Worm (Caenorhabditis elegans) whole organism, young adult: ENCODE measurements around the gene Y41C4A.18.
A peak's percentile ranks its signal among the peaks of the same experiment; 100 is the strongest.

ENCODE experiments used
- B0019.2 ChIP-seq: fragments of 200-800 bp; sonication (Bioruptor generic); conservative IDR thresholded peaks from 2 replicates; pipeline ENCODE4 v1.3.6; 2022; ENCODE audit warnings: missing genetic modification reagents, missing genetic modification characterization, missing compliant biosample characterization
- B0336.3 ChIP-seq: fragments of 200-800 bp; sonication (Bioruptor generic); IDR thresholded peaks from 2 replicates; pipeline ENCODE4 v1.3.6; 2022; ENCODE audit warnings: missing genetic modification characterization, missing compliant biosample characterization
- F10E7.11 ChIP-seq: sonication (generic microtip); optimal IDR thresholded peaks from 2 replicates; lab custom pipeline; 2017; ENCODE audit warnings: mild to moderate bottlenecking, missing genetic modification characterization, moderate library complexity, missing compliant biosample characterization
- F52B5.7 ChIP-seq: sonication (generic microtip); optimal IDR thresholded peaks from 2 replicates; lab custom pipeline; 2016; ENCODE audit warnings: mild to moderate bottlenecking, missing genetic modification characterization, missing compliant biosample characterization
- Y53G8AR.9 ChIP-seq: fragments of 200-800 bp; sonication (Bioruptor generic); conservative IDR thresholded peaks from 2 replicates; pipeline ENCODE4 v1.3.6; 2022; ENCODE audit warnings: missing genetic modification reagents, missing genetic modification characterization, missing compliant biosample characterization
- Y56A3A.18 ChIP-seq: fragments of 200-800 bp; sonication (Bioruptor generic); IDR thresholded peaks from 2 replicates; pipeline ENCODE4 v1.3.6; 2022; ENCODE audit warnings: missing genetic modification reagents, missing genetic modification characterization, missing compliant biosample characterization
- Y67H2A.10 ChIP-seq: fragments of 200-800 bp; sonication (Bioruptor generic); conservative IDR thresholded peaks from 2 replicates; pipeline ENCODE4 v1.3.6; 2022; ENCODE audit warnings: missing genetic modification reagents, missing genetic modification characterization, missing compliant biosample characterization
- atf-7 ChIP-seq: sonication (generic microtip); optimal IDR thresholded peaks from 2 replicates; lab custom pipeline; 2017; ENCODE audit warnings: mild to moderate bottlenecking, missing genetic modification characterization, missing compliant biosample characterization
- athp-1 ChIP-seq: sonication (generic microtip); optimal IDR thresholded peaks from 2 replicates; lab custom pipeline; 2017; ENCODE audit warnings: mild to moderate bottlenecking, missing genetic modification characterization, missing compliant biosample characterization
- attf-3 ChIP-seq: fragments of 200-800 bp; sonication (Bioruptor generic); conservative IDR thresholded peaks from 2 replicates; pipeline ENCODE4 v1.3.6; 2022; ENCODE audit warnings: missing genetic modification reagents, missing genetic modification characterization, missing compliant biosample characterization
- cebp-1 ChIP-seq, 2 experiments: fragments of 200-800 bp in 1 of 2; sonication (Bioruptor generic) in 1 of 2; sonication (generic microtip) in 1 of 2; IDR thresholded peaks in 1 of 2; optimal IDR thresholded peaks in 1 of 2; 2 replicates each; pipeline versions ENCODE4 v1.3.6 to Lab custom; 2017 to 2022; ENCODE audit warnings: missing compliant biosample characterization in 2 of 2, missing genetic modification characterization in 2 of 2, mild to moderate bottlenecking in 1 of 2, missing genetic modification reagents in 1 of 2, moderate library complexity in 1 of 2
- cebp-2 ChIP-seq: fragments of 200-800 bp; sonication (Bioruptor generic); IDR thresholded peaks from 2 replicates; pipeline ENCODE4 v1.3.6; 2022; ENCODE audit warnings: missing genetic modification characterization, missing compliant biosample characterization
- ceh-27 ChIP-seq: fragments of 200-800 bp; sonication (Bioruptor generic); optimal IDR thresholded peaks from 2 replicates; lab custom pipeline; 2018; ENCODE audit warnings: mild to moderate bottlenecking, missing genetic modification characterization, moderate library complexity, missing compliant biosample characterization
- ceh-58 ChIP-seq: fragments of 200-800 bp; sonication (Bioruptor generic); IDR thresholded peaks from 2 replicates; pipeline ENCODE4 v1.3.6; 2022; ENCODE audit warnings: missing genetic modification characterization, missing compliant biosample characterization
- ceh-91 ChIP-seq: fragments of 200-800 bp; sonication (Bioruptor generic); IDR thresholded peaks from 2 replicates; pipeline ENCODE4 v1.3.6; 2022; ENCODE audit warnings: missing genetic modification reagents, missing genetic modification characterization, missing compliant biosample characterization
- chd-7 ChIP-seq: sonication (generic microtip); optimal IDR thresholded peaks from 2 replicates; lab custom pipeline; 2016; ENCODE audit warnings: mild to moderate bottlenecking, missing genetic modification characterization, moderate library complexity, missing compliant biosample characterization
- die-1 ChIP-seq: sonication (generic microtip); optimal IDR thresholded peaks from 2 replicates; lab custom pipeline; 2016; ENCODE audit warnings: missing genotype, mild to moderate bottlenecking, missing genetic modification characterization, missing compliant biosample characterization
- dox-1 ChIP-seq: fragments of 200-800 bp; sonication (Bioruptor generic); IDR thresholded peaks from 2 replicates; pipeline ENCODE4 v1.3.6; 2022; ENCODE audit warnings: missing genetic modification reagents, missing genetic modification characterization, missing compliant biosample characterization
- dpff-1 ChIP-seq: sonication (generic microtip); optimal IDR thresholded peaks from 2 replicates; lab custom pipeline; 2017; ENCODE audit warnings: mild to moderate bottlenecking, missing genetic modification characterization, missing compliant biosample characterization
- egl-18 ChIP-seq: fragments of 200-800 bp; sonication (Bioruptor generic); IDR thresholded peaks from 2 replicates; pipeline ENCODE4 v1.3.6; 2022; ENCODE audit warnings: missing genetic modification reagents, missing genetic modification characterization, missing compliant biosample characterization
- egl-44 ChIP-seq: fragments of 200-800 bp; sonication (Bioruptor generic); IDR thresholded peaks from 2 replicates; pipeline ENCODE4 v1.3.6; 2022; ENCODE audit warnings: missing genetic modification reagents, missing genetic modification characterization, missing compliant biosample characterization
- egrh-3 ChIP-seq: fragments of 200-800 bp; sonication (Bioruptor generic); IDR thresholded peaks from 2 replicates; pipeline ENCODE4 v1.3.6; 2022; ENCODE audit warnings: missing genetic modification reagents, missing genetic modification characterization, missing compliant biosample characterization
- fkh-3 ChIP-seq: sonication (generic microtip); optimal IDR thresholded peaks from 2 replicates; lab custom pipeline; 2016; ENCODE audit warnings: mild to moderate bottlenecking, missing genetic modification characterization, missing compliant biosample characterization
- hsf-1 ChIP-seq: fragments of 200-800 bp; sonication (Bioruptor generic); IDR thresholded peaks from 2 replicates; pipeline ENCODE4 v1.3.6; 2022; ENCODE audit warnings: missing genetic modification reagents, missing genetic modification characterization, missing compliant biosample characterization
- lin-26 ChIP-seq: fragments of 200-800 bp; sonication (Bioruptor generic); IDR thresholded peaks from 2 replicates; pipeline ENCODE4 v1.3.6; 2022; ENCODE audit warnings: missing genetic modification reagents, missing genetic modification characterization, missing compliant biosample characterization
- lin-54 ChIP-seq: fragments of 200-800 bp; sonication (Bioruptor generic); optimal IDR thresholded peaks from 2 replicates; lab custom pipeline; 2018; ENCODE audit warnings: mild to moderate bottlenecking, missing genetic modification characterization, missing compliant biosample characterization
- madf-10 ChIP-seq: sonication (generic microtip); optimal IDR thresholded peaks from 2 replicates; lab custom pipeline; 2016; ENCODE audit warnings: mild to moderate bottlenecking, missing genetic modification characterization, missing compliant biosample characterization
- madf-3 ChIP-seq: fragments of 200-800 bp; sonication (Bioruptor generic); IDR thresholded peaks from 2 replicates; pipeline ENCODE4 v1.3.6; 2022; ENCODE audit warnings: missing genetic modification reagents, missing genetic modification characterization, missing compliant biosample characterization
- madf-8 ChIP-seq: fragments of 200-800 bp; sonication (Bioruptor generic); conservative IDR thresholded peaks from 2 replicates; pipeline ENCODE4 v1.3.6; 2022; ENCODE audit warnings: missing genetic modification reagents, missing genetic modification characterization, missing compliant biosample characterization
- mcd-1 ChIP-seq: fragments of 200-800 bp; sonication (Bioruptor generic); IDR thresholded peaks from 2 replicates; pipeline ENCODE4 v1.3.6; 2022; ENCODE audit warnings: missing genetic modification reagents, missing genetic modification characterization, missing compliant biosample characterization
- mel-28 ChIP-seq: sonication (generic microtip); optimal IDR thresholded peaks from 2 replicates; lab custom pipeline; 2016; ENCODE audit warnings: borderline replicate concordance, mild to moderate bottlenecking, missing genetic modification characterization, missing compliant biosample characterization
- nfyb-1 ChIP-seq: fragments of 200-800 bp; sonication (Bioruptor generic); IDR thresholded peaks from 2 replicates; pipeline ENCODE4 v1.3.6; 2022; ENCODE audit warnings: missing genetic modification reagents, missing genetic modification characterization, missing compliant biosample characterization
- rcor-1 ChIP-seq: fragments of 200-800 bp; sonication (Bioruptor generic); IDR thresholded peaks from 2 replicates; pipeline ENCODE4 v1.3.6; 2022; ENCODE audit warnings: missing genetic modification reagents, missing genetic modification characterization, missing compliant biosample characterization
- rec-8 ChIP-seq, 2 experiments: sonication (generic microtip); optimal IDR thresholded peaks; 2 replicates each; lab custom pipeline; 2016; ENCODE audit warnings: mild to moderate bottlenecking in 2 of 2, missing genetic modification characterization in 2 of 2, missing genetic modification reagents in 2 of 2, missing genotype in 2 of 2, missing biosample characterization in 1 of 2, missing compliant biosample characterization in 1 of 2, moderate library complexity in 1 of 2
- repo-1 ChIP-seq: sonication (generic microtip); optimal IDR thresholded peaks from 2 replicates; lab custom pipeline; 2017; ENCODE audit warnings: mild to moderate bottlenecking, missing genetic modification characterization, missing compliant biosample characterization
- snpc-1.3 ChIP-seq: sonication (generic microtip); optimal IDR thresholded peaks from 2 replicates; lab custom pipeline; 2017; ENCODE audit warnings: missing genetic modification characterization, mild to moderate bottlenecking, missing compliant biosample characterization, antibody characterized with exemption, moderate library complexity, missing genotype, missing genetic modification reagents; ENCODE audit not compliant: insufficient read depth
- snpc-4 ChIP-seq, 5 experiments: fragments of 150-350 bp in 1 of 5; sonication (generic microtip) in 4 of 5; optimal IDR thresholded peaks; 2 replicates each; lab custom pipeline; 2014 to 2018; ENCODE audit warnings: missing genetic modification characterization in 5 of 5, missing biosample characterization in 3 of 5, antibody characterized with exemption in 2 of 5, mild to moderate bottlenecking in 2 of 5, missing compliant biosample characterization in 2 of 5, missing genotype in 2 of 5, moderate library complexity in 2 of 5, missing genetic modification reagents in 1 of 5
- somi-1 ChIP-seq: fragments of 200-800 bp; sonication (Bioruptor generic); optimal IDR thresholded peaks from 2 replicates; lab custom pipeline; 2018; ENCODE audit warnings: mild to moderate bottlenecking, missing genetic modification characterization, missing compliant biosample characterization
- tbx-9 ChIP-seq: sonication (generic microtip); optimal IDR thresholded peaks from 2 replicates; lab custom pipeline; 2016; ENCODE audit warnings: borderline replicate concordance, missing genetic modification characterization, inconsistent platforms, missing compliant biosample characterization
- unc-130 ChIP-seq: sonication (generic microtip); optimal IDR thresholded peaks from 2 replicates; lab custom pipeline; 2016; ENCODE audit warnings: missing genetic modification reagents, missing genetic modification characterization, missing compliant biosample characterization
- unc-62 ChIP-seq: fragments of 150-350 bp; optimal IDR thresholded peaks from 2 replicates; lab custom pipeline; 2014; ENCODE audit warnings: missing biosample characterization, missing genetic modification reagents, missing genetic modification characterization
- xnd-1 ChIP-seq: sonication (generic microtip); optimal IDR thresholded peaks from 2 replicates; lab custom pipeline; 2016; ENCODE audit warnings: missing genotype, missing genetic modification reagents, missing genetic modification characterization, missing compliant biosample characterization
- zfh-2 ChIP-seq: fragments of 200-800 bp; sonication (Bioruptor generic); conservative IDR thresholded peaks from 2 replicates; pipeline ENCODE4 v1.3.6; 2022; ENCODE audit warnings: missing genetic modification reagents, missing genetic modification characterization, missing compliant biosample characterization
- zim-3 ChIP-seq: sonication (generic microtip); optimal IDR thresholded peaks from 2 replicates; lab custom pipeline; 2017; ENCODE audit warnings: mild to moderate bottlenecking, missing genetic modification characterization, moderate library complexity, missing compliant biosample characterization

The Y41C4A.18 gene

ce11 chrIII:11689303-11689702, 41.1 kb upstream of the Y41C4A.18 start (continued):
- no peak for TF ChIP-seq snpc-4 (GFP tag; optimal IDR thresholded peaks at IDR 0.05; lab: Kevin White, UChicago)
- peak in 1 of 4 experiments; percentile 33 for TF ChIP-seq snpc-4 (tag; optimal IDR thresholded peaks at IDR 0.05; lab: Kevin White, UChicago)

DNA sequence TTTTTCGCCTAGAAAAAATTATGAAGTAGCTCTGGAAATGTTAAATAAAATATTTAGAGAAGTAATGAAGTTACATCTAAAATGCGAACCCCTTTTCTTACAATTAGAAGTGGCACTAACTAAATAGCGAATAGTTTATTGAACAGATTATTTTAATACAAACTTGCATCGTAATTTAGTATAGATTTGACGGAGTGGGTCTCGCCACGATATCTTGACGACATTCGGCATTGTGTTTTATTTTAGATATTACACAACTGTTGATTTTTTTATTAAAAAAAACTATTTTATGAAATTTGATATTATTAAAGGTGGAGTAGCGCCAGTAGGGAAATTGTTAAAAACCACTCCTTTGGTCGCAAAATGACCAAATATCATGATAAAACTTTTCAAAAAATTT, 40.5 kb upstream of the Y41C4A.18 start:
- no peak for TF ChIP-seq B0019.2 (GFP tag; lab: Robert Waterston, UW)

DNA sequence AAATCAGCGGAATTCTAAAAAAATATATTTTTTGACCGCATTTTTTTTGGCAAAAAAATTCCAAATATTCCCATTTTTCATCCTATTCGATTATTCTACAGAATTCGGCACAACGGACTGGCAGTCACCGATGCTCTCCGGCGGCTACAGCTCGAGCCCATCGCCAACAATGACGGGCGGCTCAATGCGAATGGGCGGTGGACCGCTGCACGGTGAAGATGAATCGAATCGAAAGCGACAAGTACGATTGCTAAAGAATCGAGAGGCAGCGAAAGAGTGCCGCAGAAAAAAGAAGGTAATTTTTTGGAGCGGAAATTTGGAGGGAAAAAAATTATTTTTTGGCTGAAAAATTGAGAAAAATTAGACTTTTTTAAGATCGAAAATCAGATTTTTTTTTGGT, 38.0 kb upstream of the Y41C4A.18 start:
- TF ChIP-seq rec-8 (tag; optimal IDR thresholded peaks at IDR 0.05; lab: Kevin White, UChicago) = no peak
- no peak for TF ChIP-seq madf-8
- no peak for TF ChIP-seq Y56A3A.18
- no peak for TF ChIP-seq unc-62
- no peak for TF ChIP-seq die-1 (tag; lab: Kevin White, UChicago)
- TF ChIP-seq chd-7 (tag; lab: Kevin White, UChicago) = peak; percentile 50
- TF ChIP-seq egl-44 (GFP tag; lab: Robert Waterston, UW) = no peak
- no peak for TF ChIP-seq attf-3 (GFP tag; lab: Robert Waterston, UW)
- peak; percentile 46; the same call in 1 of the 2 replicates for TF ChIP-seq zfh-2 (GFP tag; lab: Robert Waterston, UW)
- no peak for TF ChIP-seq xnd-1 (tag; lab: Kevin White, UChicago)
- TF ChIP-seq rcor-1 (GFP tag; lab: Robert Waterston, UW) = no peak
- no peak for TF ChIP-seq egl-18 (GFP tag; lab: Robert Waterston, UW)
- peak; percentile 1 for TF ChIP-seq athp-1 (tag; lab: Kevin White, UChicago)
- TF ChIP-seq dox-1 = no peak
- TF ChIP-seq tbx-9 (tag; lab: Kevin White, UChicago) = no peak
- TF ChIP-seq F52B5.7 = peak; percentile 30
- TF ChIP-seq somi-1 = peak; percentile 12
- TF ChIP-seq Y67H2A.10 = no peak
- TF ChIP-seq ceh-58 (GFP tag; lab: Robert Waterston, UW) = no peak
- no peak for TF ChIP-seq ceh-91 (GFP tag; lab: Robert Waterston, UW)
- TF ChIP-seq cebp-1 (GFP tag; IDR thresholded peaks at IDR 0.05; lab: Robert Waterston, UW) = no peak
- TF ChIP-seq cebp-1 (tag; optimal IDR thresholded peaks at IDR 0.05; lab: Kevin White, UChicago) = peak; percentile 10
- peak; percentile 45; the same call in 1 of the 2 replicates for TF ChIP-seq nfyb-1
- TF ChIP-seq madf-10 (tag; lab: Kevin White, UChicago) = no peak
- TF ChIP-seq zim-3 = peak; percentile 25
- TF ChIP-seq unc-130 (GFP tag; lab: Kevin White, UChicago) = no peak
- TF ChIP-seq egrh-3 (GFP tag; lab: Robert Waterston, UW) = no peak
- TF ChIP-seq B0336.3 (GFP tag; lab: Robert Waterston, UW) = peak; percentile 22; the same call in 1 of the 2 replicates
- TF ChIP-seq Y53G8AR.9 (GFP tag; lab: Robert Waterston, UW) = no peak
- no peak for TF ChIP-seq hsf-1 (GFP tag; lab: Robert Waterston, UW)
- peak; percentile 40 for TF ChIP-seq atf-7 (tag; lab: Kevin White, UChicago)

DNA sequence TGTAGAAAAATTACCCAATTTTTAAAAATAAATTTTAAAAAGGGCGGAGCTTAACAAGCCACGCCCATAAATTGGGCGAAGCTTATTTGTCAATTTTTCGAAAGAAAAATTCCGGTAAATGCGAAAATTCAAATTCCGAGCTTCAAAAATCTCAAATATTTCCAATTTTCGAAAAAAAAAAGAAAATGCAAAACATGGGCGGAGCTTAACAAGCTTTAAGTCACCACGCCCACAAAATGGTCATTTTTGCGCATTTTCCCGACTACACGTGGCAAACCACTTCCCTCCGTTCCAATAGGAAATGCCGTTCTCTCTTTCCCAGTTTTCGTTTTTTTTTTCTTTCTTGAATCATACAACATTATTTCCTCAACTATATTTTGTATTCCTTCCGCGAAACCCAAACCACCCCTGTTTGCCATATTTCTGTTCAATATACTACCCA, 35.9 kb upstream of the Y41C4A.18 start:
- TF ChIP-seq snpc-4 (GFP tag; optimal IDR thresholded peaks at IDR 0.05; lab: Kevin White, UChicago) = no peak
- no peak for TF ChIP-seq snpc-4 (tag; optimal IDR thresholded peaks at IDR 0.05; lab: Kevin White, UChicago)
- TF ChIP-seq lin-26 (GFP tag; lab: Robert Waterston, UW) = 0 out of 2 replicates have a peak, but pooled peaks have one; percentile 56
- TF ChIP-seq mcd-1 (GFP tag; lab: Robert Waterston, UW) = 0 out of 2 replicates have a peak, but pooled peaks have one; percentile 25
- no peak for TF ChIP-seq fkh-3 (tag; lab: Kevin White, UChicago)
- peak; percentile 51 for TF ChIP-seq repo-1 (tag; lab: Kevin White, UChicago)
- no peak for TF ChIP-seq F10E7.11 (tag; lab: Kevin White, UChicago)
- TF ChIP-seq Y67H2A.10 = no peak
- no peak for TF ChIP-seq cebp-2
- no peak for TF ChIP-seq snpc-1.3 (tag; lab: Kevin White, UChicago)
- TF ChIP-seq mel-28 = peak; percentile 27
- no peak for TF ChIP-seq madf-3 (GFP tag; lab: Robert Waterston, UW)
- TF ChIP-seq ceh-27 = no peak
- TF ChIP-seq zim-3 = peak; percentile 51
- TF ChIP-seq lin-54 (GFP tag; lab: Kevin White, UChicago) = no peak
- TF ChIP-seq dpff-1 (tag; lab: Kevin White, UChicago) = peak; percentile 80
